Worm (Caenorhabditis elegans) whole organism, L2 larva: ENCODE data around the gene cyp-33C2.

Experiments
- R02D3.7 ChIP-seq: fragments of 150-350 bp; optimal IDR thresholded peaks from 2 replicates; lab custom pipeline; 2014; ENCODE audit warnings: missing biosample characterization, missing genetic modification characterization
- ZK546.5 ChIP-seq: sonication (generic microtip); optimal IDR thresholded peaks from 2 replicates; lab custom pipeline; 2017; ENCODE audit warnings: missing biosample characterization, missing genetic modification characterization
- alr-1 ChIP-seq: fragments of 150-350 bp; optimal IDR thresholded peaks from 2 replicates; lab custom pipeline; 2014; ENCODE audit warnings: missing biosample characterization, missing genetic modification characterization
- aly-2 ChIP-seq: fragments of 150-350 bp; optimal IDR thresholded peaks from 2 replicates; lab custom pipeline; 2014; ENCODE audit warnings: missing biosample characterization, missing genetic modification characterization
- ama-1 ChIP-seq: fragments of 150-350 bp; optimal IDR thresholded peaks from 2 replicates; lab custom pipeline; 2018; ENCODE audit warnings: inconsistent platforms
- ceh-16 ChIP-seq: fragments of 150-350 bp; optimal IDR thresholded peaks from 2 replicates; lab custom pipeline; 2014; ENCODE audit warnings: missing biosample characterization, missing genetic modification characterization
- ceh-82 ChIP-seq: fragments of 150-350 bp; optimal IDR thresholded peaks from 2 replicates; lab custom pipeline; 2014; ENCODE audit warnings: missing biosample characterization, missing genetic modification characterization
- crh-2 ChIP-seq: sonication (generic microtip); optimal IDR thresholded peaks from 2 replicates; lab custom pipeline; 2017; ENCODE audit warnings: missing biosample characterization, missing genetic modification characterization
- dmd-4 ChIP-seq: sonication (generic microtip); optimal IDR thresholded peaks from 2 replicates; lab custom pipeline; 2017; ENCODE audit warnings: missing biosample characterization, missing genetic modification characterization
- gmeb-1 ChIP-seq: fragments of 150-350 bp; optimal IDR thresholded peaks from 2 replicates; lab custom pipeline; 2014; ENCODE audit warnings: missing biosample characterization, missing genetic modification characterization
- lin-11 ChIP-seq: fragments of 150-350 bp; sonication (generic microtip); optimal IDR thresholded peaks from 2 replicates; lab custom pipeline; 2014; ENCODE audit warnings: missing biosample characterization, missing genetic modification characterization, inconsistent platforms, mixed read lengths
- lin-13 ChIP-seq: fragments of 150-350 bp; optimal IDR thresholded peaks from 2 replicates; lab custom pipeline; 2014; ENCODE audit warnings: missing biosample characterization, missing genetic modification reagents, missing genetic modification characterization
- lin-39 ChIP-seq: fragments of 150-350 bp; optimal IDR thresholded peaks from 2 replicates; lab custom pipeline; 2014; ENCODE audit warnings: missing biosample characterization, missing genetic modification reagents, missing genetic modification characterization
- mab-5 ChIP-seq: fragments of 150-350 bp; optimal IDR thresholded peaks from 2 replicates; lab custom pipeline; 2014; ENCODE audit warnings: missing biosample characterization, missing genetic modification characterization
- nhr-10 ChIP-seq: sonication (generic microtip); optimal IDR thresholded peaks from 2 replicates; lab custom pipeline; 2017; ENCODE audit warnings: missing biosample characterization, missing genetic modification characterization
- nhr-11 ChIP-seq: fragments of 150-350 bp; optimal IDR thresholded peaks from 2 replicates; lab custom pipeline; 2014; ENCODE audit warnings: missing biosample characterization, missing genetic modification characterization
- nhr-129 ChIP-seq: fragments of 150-350 bp; optimal IDR thresholded peaks from 2 replicates; lab custom pipeline; 2014; ENCODE audit warnings: missing biosample characterization, missing genetic modification characterization
- nhr-21 ChIP-seq: fragments of 150-350 bp; optimal IDR thresholded peaks from 2 replicates; lab custom pipeline; 2014; ENCODE audit warnings: missing biosample characterization, missing genetic modification characterization
- nhr-25 ChIP-seq: fragments of 150-350 bp; sonication (generic microtip); optimal IDR thresholded peaks from 3 replicates; lab custom pipeline; 2014; ENCODE audit warnings: missing biosample characterization, missing genetic modification characterization
- nhr-77 ChIP-seq: fragments of 150-350 bp; optimal IDR thresholded peaks from 2 replicates; lab custom pipeline; 2014; ENCODE audit warnings: missing biosample characterization, missing genetic modification characterization
- sem-4 ChIP-seq: fragments of 150-350 bp; optimal IDR thresholded peaks from 2 replicates; lab custom pipeline; 2014; ENCODE audit warnings: missing biosample characterization, missing genetic modification reagents, missing genetic modification characterization
- skn-1 ChIP-seq: sonication (generic microtip); optimal IDR thresholded peaks from 2 replicates; lab custom pipeline; 2017; ENCODE audit warnings: missing biosample characterization, missing genetic modification characterization
- sma-3 ChIP-seq: sonication (generic microtip); optimal IDR thresholded peaks from 2 replicates; lab custom pipeline; 2016; ENCODE audit warnings: missing genetic modification reagents, missing genetic modification characterization, missing compliant biosample characterization
- sma-9 ChIP-seq, 2 experiments: fragments of 150-350 bp in 1 of 2; sonication (generic microtip) in 1 of 2; optimal IDR thresholded peaks; 2 replicates each; lab custom pipeline; 2014 to 2016; ENCODE audit warnings: missing genetic modification characterization in 2 of 2, mild to moderate bottlenecking in 1 of 2, missing biosample characterization in 1 of 2, missing compliant biosample characterization in 1 of 2, missing genetic modification reagents in 1 of 2, moderate library complexity in 1 of 2
- snpc-4 ChIP-seq: fragments of 150-350 bp; optimal IDR thresholded peaks from 2 replicates; lab custom pipeline; 2014; ENCODE audit warnings: missing biosample characterization, missing genetic modification characterization
- unc-55 ChIP-seq: fragments of 150-350 bp; sonication (generic microtip); optimal IDR thresholded peaks from 3 replicates; lab custom pipeline; 2014; ENCODE audit warnings: missing biosample characterization, missing genetic modification reagents, missing genetic modification characterization
- unc-62 ChIP-seq: fragments of 150-350 bp; optimal IDR thresholded peaks from 2 replicates; lab custom pipeline; 2014; ENCODE audit warnings: missing biosample characterization, missing genetic modification reagents, missing genetic modification characterization
- zag-1 ChIP-seq: fragments of 150-350 bp; optimal IDR thresholded peaks from 2 replicates; lab custom pipeline; 2014; ENCODE audit warnings: missing biosample characterization, missing genetic modification characterization
- ztf-1 ChIP-seq: fragments of 200-800 bp; sonication (Bioruptor generic); conservative IDR thresholded peaks from 2 replicates; pipeline ENCODE4 v1.3.6; 2022; ENCODE audit warnings: missing genetic modification characterization, missing compliant biosample characterization

cyp-33C2 gene

ce11 chrV:2151458-2151857 lies 31.8 kb upstream of the cyp-33C2 start, which contains the start of gene srbc-24:
TSS of gene srbc-24 (plus strand) at chrV:2151758.
- TF ChIP-seq alr-1 (tag; lab: Kevin White, UChicago) (no peak), unc-62 (GFP tag; lab: Kevin White, UChicago) (no peak)

ce11 chrV:2153274-2153673 lies 30.0 kb upstream of the cyp-33C2 start, which contains the start of gene srbc-23:
TSS of gene srbc-23 (plus strand) at chrV:2153574.
- no peak for TF ChIP-seq ceh-82 (tag; lab: Kevin White, UChicago)
- no peak for TF ChIP-seq ceh-16 (tag; lab: Kevin White, UChicago)
- TF ChIP-seq nhr-77 (tag; lab: Kevin White, UChicago), result no peak
- no peak for TF ChIP-seq sma-3 (GFP tag; lab: Kevin White, UChicago)
- TF ChIP-seq mab-5, result no peak
- no peak for TF ChIP-seq gmeb-1 (tag; lab: Kevin White, UChicago)
- TF ChIP-seq sma-9 (GFP tag; optimal IDR thresholded peaks at IDR 0.05; lab: Kevin White, UChicago), result no peak
- no peak for TF ChIP-seq sma-9 (tag; optimal IDR thresholded peaks at IDR 0.05; lab: Kevin White, UChicago)
- TF ChIP-seq ZK546.5 (tag; lab: Kevin White, UChicago), result no peak
- TF ChIP-seq nhr-21, result no peak
- TF ChIP-seq, all 48 proteins: peak for 0

ce11 chrV:2155232-2155631 lies 28.1 kb upstream of the cyp-33C2 start, which contains the start of gene srbc-21:
TSS of gene srbc-21 (plus strand) at chrV:2155532.
- no peak for TF ChIP-seq unc-55 (GFP tag; lab: Kevin White, UChicago)
- no peak for TF ChIP-seq sma-9 (GFP tag; optimal IDR thresholded peaks at IDR 0.05; lab: Kevin White, UChicago)
- no peak for TF ChIP-seq sma-9 (tag; optimal IDR thresholded peaks at IDR 0.05; lab: Kevin White, UChicago)
- no peak for TF ChIP-seq R02D3.7 (tag; lab: Kevin White, UChicago)
- TF ChIP-seq dmd-4 (tag; lab: Kevin White, UChicago), result no peak
- TF ChIP-seq ama-1 (lab: Kevin White, UChicago), result no peak
- TF ChIP-seq nhr-129, result no peak
- no peak for TF ChIP-seq nhr-21
- TF ChIP-seq ceh-16 (tag; lab: Kevin White, UChicago), result no peak

- no peak for TF ChIP-seq unc-62 (GFP tag; lab: Kevin White, UChicago)
- no peak for TF ChIP-seq nhr-21
- no peak for TF ChIP-seq lin-11 (tag; lab: Kevin White, UChicago)
- no peak for TF ChIP-seq R02D3.7 (tag; lab: Kevin White, UChicago)
These were observed 26.5 kb upstream of the cyp-33C2 start, which contains the start of gene srbc-22 for ce11 chrV:2156830-2157229. TSS of gene srbc-22 (plus strand) at chrV:2157130.

- TF ChIP-seq nhr-10 (tag; lab: Kevin White, UChicago), result no peak
- no peak for TF ChIP-seq ceh-82 (tag; lab: Kevin White, UChicago)
- TF ChIP-seq nhr-77 (tag; lab: Kevin White, UChicago), result no peak
- no peak for TF ChIP-seq aly-2 (tag; lab: Kevin White, UChicago)
- no peak for TF ChIP-seq nhr-11 (tag; lab: Kevin White, UChicago)
- no peak for TF ChIP-seq nhr-25 (tag; lab: Kevin White, UChicago)
- TF ChIP-seq lin-39, result no peak
- no peak for TF ChIP-seq snpc-4 (tag; lab: Kevin White, UChicago)
These were observed 24.0 kb upstream of the cyp-33C2 start, which contains the start of gene C45H4.14 for ce11 chrV:2159331-2159730. TSS of gene C45H4.14 (minus strand) at chrV:2159431.

- TF ChIP-seq crh-2 (tag; lab: Kevin White, UChicago), result no peak
- TF ChIP-seq gmeb-1 (tag; lab: Kevin White, UChicago), result no peak
- TF ChIP-seq sem-4 (tag; lab: Kevin White, UChicago), result no peak
- no peak for TF ChIP-seq alr-1 (tag; lab: Kevin White, UChicago)
- no peak for TF ChIP-seq ztf-1 (GFP tag; lab: Robert Waterston, UW)
- TF ChIP-seq skn-1 (tag; lab: Kevin White, UChicago), result no peak
- TF ChIP-seq zag-1 (tag; lab: Kevin White, UChicago), result no peak
- no peak for TF ChIP-seq nhr-25 (tag; lab: Kevin White, UChicago)
- TF ChIP-seq sma-9 (GFP tag; optimal IDR thresholded peaks at IDR 0.05; lab: Kevin White, UChicago), result no peak
- no peak for TF ChIP-seq sma-9 (tag; optimal IDR thresholded peaks at IDR 0.05; lab: Kevin White, UChicago)
- TF ChIP-seq lin-13 (GFP tag; lab: Kevin White, UChicago), result no peak
- TF ChIP-seq ama-1 (lab: Kevin White, UChicago), result no peak
These were observed 19.6 kb upstream of the cyp-33C2 start, which contains the start of gene str-255 for ce11 chrV:2163735-2164134. TSS of gene str-255 (minus strand) at chrV:2163835.
